Fruit fly (Drosophila melanogaster): ENCODE results near the gene CG8526.

CG8526 gene

dm6 chr3R:9767620-9768592 lies 33.2 kb upstream of the CG8526 start, which contains the start of gene Naa80:
Gene Naa80 (plus strand): TSS chr3R:9767834.
- TF ChIP-seq Crg-1 (GFP tag; optimal IDR thresholded peaks at IDR 0.05) (peak; percentile 96), cic (GFP tag; optimal IDR thresholded peaks at IDR 0.05) (peak; percentile 88), CG14711 (tag; optimal IDR thresholded peaks at IDR 0.05) (peak; percentile 55), tj (GFP tag; optimal IDR thresholded peaks at IDR 0.05) (peak; percentile 21), Clk (GFP tag; optimal IDR thresholded peaks at IDR 0.05) (peak; percentile 67), CG7045 (GFP tag; optimal IDR thresholded peaks at IDR 0.05) (peak; percentile 65), Mnt (GFP tag; optimal IDR thresholded peaks at IDR 0.05) (peak; percentile 92), CG12768 (GFP tag; optimal IDR thresholded peaks at IDR 0.05) (peak; percentile 82), bab1 (GFP tag; optimal IDR thresholded peaks at IDR 0.05) (peak; percentile 56), pad (GFP tag; optimal IDR thresholded peaks at IDR 0.05) (peak; percentile 80), ovo (GFP tag; optimal IDR thresholded peaks at IDR 0.05) (peak; percentile 64), cnc (optimal IDR thresholded peaks at IDR 0.05) (no peak), CG5204 (GFP tag; optimal IDR thresholded peaks at IDR 0.05) (no peak), CG33017 (tag; optimal IDR thresholded peaks at IDR 0.05) (peak; percentile 69), Hr96 (GFP tag; optimal IDR thresholded peaks at IDR 0.05) (peak; percentile 38), CG11617 (GFP tag; optimal IDR thresholded peaks at IDR 0.05) (peak; percentile 57), CG1620 (GFP tag; optimal IDR thresholded peaks at IDR 0.05) (peak; percentile 95), kay (GFP tag; ENCODE audit: borderline replicate concordance) (no peak), toe (GFP tag; optimal IDR thresholded peaks at IDR 0.05) (peak; percentile 63), CG7101 (tag; optimal IDR thresholded peaks at IDR 0.05) (peak; percentile 82)

- no peak for TF ChIP-seq Clk (GFP tag; optimal IDR thresholded peaks at IDR 0.05)
- TF ChIP-seq bab1 (GFP tag; optimal IDR thresholded peaks at IDR 0.05), result no peak
- no peak for TF ChIP-seq cnc (optimal IDR thresholded peaks at IDR 0.05)
- no peak for TF ChIP-seq CG33017 (tag; optimal IDR thresholded peaks at IDR 0.05)
- no peak for TF ChIP-seq cic (GFP tag; optimal IDR thresholded peaks at IDR 0.05)
- no peak for TF ChIP-seq CG7045 (GFP tag; optimal IDR thresholded peaks at IDR 0.05)
- TF ChIP-seq tj (GFP tag; optimal IDR thresholded peaks at IDR 0.05), result no peak
- no peak for TF ChIP-seq CG11617 (GFP tag; optimal IDR thresholded peaks at IDR 0.05)
- TF ChIP-seq CG12768 (GFP tag; optimal IDR thresholded peaks at IDR 0.05), result no peak
- TF ChIP-seq toe (GFP tag; optimal IDR thresholded peaks at IDR 0.05), result no peak
- TF ChIP-seq Crg-1 (GFP tag; optimal IDR thresholded peaks at IDR 0.05), result no peak
- no peak for TF ChIP-seq CG5204 (GFP tag; optimal IDR thresholded peaks at IDR 0.05)
- TF ChIP-seq Hr96 (GFP tag; optimal IDR thresholded peaks at IDR 0.05), result no peak
- TF ChIP-seq kay (GFP tag; ENCODE audit: borderline replicate concordance), result no peak
- TF ChIP-seq ovo (GFP tag; optimal IDR thresholded peaks at IDR 0.05), result no peak
Measured at dm6 chr3R:9768884-9769283, 32.2 kb upstream of the CG8526 start, which contains the start of gene MED6. Gene MED6 (minus strand): TSS chr3R:9768984.

- TF ChIP-seq toe (GFP tag; optimal IDR thresholded peaks at IDR 0.05), result no peak
- TF ChIP-seq Mnt (GFP tag; optimal IDR thresholded peaks at IDR 0.05), result no peak
- TF ChIP-seq CG14711 (tag; optimal IDR thresholded peaks at IDR 0.05), result no peak
- no peak for TF ChIP-seq Hr96 (GFP tag; optimal IDR thresholded peaks at IDR 0.05)
Measured at dm6 chr3R:9770127-9770526, 31.0 kb upstream of the CG8526 start.

dm6 chr3R:9771519-9771972 lies 29.5 kb upstream of the CG8526 start, which contains the start of gene CG9471:
Gene CG9471 (minus strand): TSS chr3R:9771542.
- TF ChIP-seq Crg-1 (GFP tag; optimal IDR thresholded peaks at IDR 0.05), result peak; percentile 88
- TF ChIP-seq Mnt (GFP tag; optimal IDR thresholded peaks at IDR 0.05), result peak; percentile 92
- peak; percentile 98 for TF ChIP-seq CG33017 (tag; optimal IDR thresholded peaks at IDR 0.05)
- TF ChIP-seq ovo (GFP tag; optimal IDR thresholded peaks at IDR 0.05), result peak; percentile 88
- TF ChIP-seq CG7101 (tag; optimal IDR thresholded peaks at IDR 0.05), result peak; percentile 97
- TF ChIP-seq CG11617 (GFP tag; optimal IDR thresholded peaks at IDR 0.05), result peak; percentile 96
- TF ChIP-seq cic (GFP tag; optimal IDR thresholded peaks at IDR 0.05), result peak; percentile 94
- peak; percentile 98 for TF ChIP-seq bab1 (GFP tag; optimal IDR thresholded peaks at IDR 0.05)
- peak; percentile 97 for TF ChIP-seq CG12768 (GFP tag; optimal IDR thresholded peaks at IDR 0.05)
- TF ChIP-seq CG5204 (GFP tag; optimal IDR thresholded peaks at IDR 0.05), result peak; percentile 97
- TF ChIP-seq Clk (GFP tag; optimal IDR thresholded peaks at IDR 0.05), result peak; percentile 91
- TF ChIP-seq CG7045 (GFP tag; optimal IDR thresholded peaks at IDR 0.05), result peak; percentile 94
- no peak for TF ChIP-seq kay (GFP tag; ENCODE audit: borderline replicate concordance)
- peak; percentile 96 for TF ChIP-seq toe (GFP tag; optimal IDR thresholded peaks at IDR 0.05)
- TF ChIP-seq tj (GFP tag; optimal IDR thresholded peaks at IDR 0.05), result peak; percentile 78
- TF ChIP-seq Hr96 (GFP tag; optimal IDR thresholded peaks at IDR 0.05), result peak; percentile 95
- peak; percentile 92 for TF ChIP-seq CG14711 (tag; optimal IDR thresholded peaks at IDR 0.05)
- no peak for TF ChIP-seq cnc (optimal IDR thresholded peaks at IDR 0.05)
- TF ChIP-seq pad (GFP tag; optimal IDR thresholded peaks at IDR 0.05), result peak; percentile 84
- peak; percentile 95 for TF ChIP-seq CG1620 (GFP tag; optimal IDR thresholded peaks at IDR 0.05)

- TF ChIP-seq CG12768 (GFP tag; optimal IDR thresholded peaks at IDR 0.05) (peak; percentile 5), cic (GFP tag; optimal IDR thresholded peaks at IDR 0.05) (peak; percentile 92), Mnt (GFP tag; optimal IDR thresholded peaks at IDR 0.05) (peak; percentile 36), pad (GFP tag; optimal IDR thresholded peaks at IDR 0.05) (no peak), CG14711 (tag; optimal IDR thresholded peaks at IDR 0.05) (no peak), CG33017 (tag; optimal IDR thresholded peaks at IDR 0.05) (peak; percentile 12), ovo (GFP tag; optimal IDR thresholded peaks at IDR 0.05) (no peak), Clk (GFP tag; optimal IDR thresholded peaks at IDR 0.05) (no peak)
Measured at dm6 chr3R:9774147-9774546, 26.9 kb upstream of the CG8526 start, which contains the start of gene Whamy. Gene Whamy (minus strand): TSS chr3R:9774419.
